Worm (Caenorhabditis elegans) whole organism, L1 larva: ENCODE data around the gene erd-2.2.

Experiments
- Y116A8C.19 ChIP-seq: sonication (generic microtip); optimal IDR thresholded peaks from 2 replicates; lab custom pipeline; 2016; ENCODE audit warnings: missing compliant biosample characterization, missing genetic modification characterization, borderline replicate concordance
- blmp-1 ChIP-seq: fragments of 150-350 bp; optimal IDR thresholded peaks from 2 replicates; lab custom pipeline; 2014; ENCODE audit warnings: missing biosample characterization, missing genetic modification characterization
- ceh-63 ChIP-seq: fragments of 200-800 bp; sonication (Bioruptor generic); optimal IDR thresholded peaks from 2 replicates; lab custom pipeline; 2018; ENCODE audit warnings: mild to moderate bottlenecking, missing genetic modification characterization, missing compliant biosample characterization
- ceh-8 ChIP-seq: fragments of 200-800 bp; sonication (Bioruptor generic); optimal IDR thresholded peaks from 2 replicates; lab custom pipeline; 2018; ENCODE audit warnings: mild to moderate bottlenecking, missing genetic modification characterization, moderate library complexity, missing compliant biosample characterization
- ceh-90 ChIP-seq: sonication (generic microtip); optimal IDR thresholded peaks from 2 replicates; lab custom pipeline; 2016; ENCODE audit warnings: missing genetic modification characterization, missing compliant biosample characterization
- dpl-1 ChIP-seq, 3 experiments: fragments of 150-350 bp in 2 of 3; sonication (generic microtip) in 1 of 3; optimal IDR thresholded peaks; 2 replicates each; lab custom pipeline; 2014 to 2017; ENCODE audit warnings: missing biosample characterization in 3 of 3, missing genetic modification characterization in 3 of 3, missing genetic modification reagents in 3 of 3
- efl-1 ChIP-seq, 4 experiments: fragments of 150-350 bp; optimal IDR thresholded peaks in 3 of 4; peaks in 1 of 4; 1 replicate in 1 of 4; 2 replicates in 3 of 4; lab custom pipeline; 2014; ENCODE audit warnings: missing biosample characterization in 2 of 4, missing genetic modification characterization in 2 of 4, missing genetic modification reagents in 2 of 4
- egl-13 ChIP-seq: sonication (generic microtip); optimal IDR thresholded peaks from 2 replicates; lab custom pipeline; 2016; ENCODE audit warnings: missing genotype, missing genetic modification reagents, missing genetic modification characterization, missing compliant biosample characterization
- elt-2 ChIP-seq: sonication (generic microtip); optimal IDR thresholded peaks from 2 replicates; lab custom pipeline; 2016; ENCODE audit warnings: missing genetic modification characterization, mild to moderate bottlenecking, inconsistent platforms, missing compliant biosample characterization, missing genetic modification reagents
- fkh-10 ChIP-seq: sonication (generic microtip); optimal IDR thresholded peaks from 2 replicates; lab custom pipeline; 2017; ENCODE audit warnings: missing biosample characterization, missing genetic modification reagents, missing genetic modification characterization
- hpl-2 ChIP-seq: fragments of 150-350 bp; optimal IDR thresholded peaks from 2 replicates; lab custom pipeline; 2014; ENCODE audit warnings: missing biosample characterization, missing genetic modification reagents, missing genetic modification characterization
- isw-1 ChIP-seq: fragments of 200-800 bp; sonication (Bioruptor generic); IDR thresholded peaks from 2 replicates; pipeline ENCODE4 v1.3.6; 2022; ENCODE audit warnings: missing genetic modification characterization, missing compliant biosample characterization
- lin-14 ChIP-seq: fragments of 200-800 bp; sonication (Bioruptor generic); optimal IDR thresholded peaks from 2 replicates; lab custom pipeline; 2018; ENCODE audit warnings: mild to moderate bottlenecking, missing genetic modification characterization, moderate library complexity, missing compliant biosample characterization
- lin-35 ChIP-seq, 2 experiments: fragments of 150-350 bp; optimal IDR thresholded peaks; 2 replicates each; lab custom pipeline; 2014; ENCODE audit warnings: missing biosample characterization in 2 of 2, missing genetic modification characterization in 2 of 2, missing genetic modification reagents in 2 of 2
- lsy-2 ChIP-seq, 2 experiments: fragments of 150-350 bp; optimal IDR thresholded peaks; 2 replicates each; lab custom pipeline; 2014; ENCODE audit warnings: missing biosample characterization in 2 of 2, missing genetic modification characterization in 2 of 2
- mab-9 ChIP-seq: fragments of 200-800 bp; sonication (Bioruptor generic); IDR thresholded peaks from 2 replicates; pipeline ENCODE4 v1.3.6; 2022; ENCODE audit warnings: missing genetic modification reagents, missing genetic modification characterization, missing compliant biosample characterization
- mep-1 ChIP-seq: fragments of 150-350 bp; optimal IDR thresholded peaks from 2 replicates; lab custom pipeline; 2014; ENCODE audit warnings: missing biosample characterization, missing genetic modification characterization
- nhr-11 ChIP-seq: fragments of 150-350 bp; optimal IDR thresholded peaks from 2 replicates; lab custom pipeline; 2014; ENCODE audit warnings: missing biosample characterization, missing genetic modification characterization
- nhr-20 ChIP-seq: sonication (generic microtip); optimal IDR thresholded peaks from 2 replicates; lab custom pipeline; 2016; ENCODE audit warnings: mild to moderate bottlenecking, missing genetic modification characterization, missing compliant biosample characterization
- nhr-237 ChIP-seq: fragments of 150-350 bp; optimal IDR thresholded peaks from 2 replicates; lab custom pipeline; 2014; ENCODE audit warnings: missing biosample characterization, missing genetic modification characterization
- nhr-28 ChIP-seq: fragments of 150-350 bp; optimal IDR thresholded peaks from 2 replicates; lab custom pipeline; 2014; ENCODE audit warnings: missing biosample characterization, missing genetic modification characterization
- nhr-77 ChIP-seq: fragments of 150-350 bp; optimal IDR thresholded peaks from 2 replicates; lab custom pipeline; 2014; ENCODE audit warnings: missing biosample characterization, missing genetic modification characterization
- nhr-85 ChIP-seq: sonication (generic microtip); peaks from one replicate; lab custom pipeline; 2016; ENCODE audit warnings: missing genetic modification characterization, inconsistent platforms, missing compliant biosample characterization
- pag-3 ChIP-seq: sonication (generic microtip); optimal IDR thresholded peaks from 2 replicates; lab custom pipeline; 2017; ENCODE audit warnings: missing genetic modification characterization, mild to moderate bottlenecking, missing compliant biosample characterization, antibody characterized with exemption, borderline replicate concordance; ENCODE audit not compliant: insufficient read depth
- pqm-1 ChIP-seq: sonication (generic microtip); optimal IDR thresholded peaks from 3 replicates; lab custom pipeline; 2017; ENCODE audit warnings: missing biosample characterization, missing genetic modification characterization
- sox-4 ChIP-seq: sonication (generic microtip); optimal IDR thresholded peaks from 2 replicates; lab custom pipeline; 2016; ENCODE audit warnings: missing genetic modification characterization, missing compliant biosample characterization
- sptf-1 ChIP-seq: fragments of 150-350 bp; optimal IDR thresholded peaks from 2 replicates; lab custom pipeline; 2014; ENCODE audit warnings: missing biosample characterization, missing genetic modification characterization
- swsn-7 ChIP-seq: sonication (generic microtip); optimal IDR thresholded peaks from 2 replicates; lab custom pipeline; 2016; ENCODE audit warnings: missing genetic modification characterization, missing compliant biosample characterization
- tbx-2 ChIP-seq: sonication (generic microtip); optimal IDR thresholded peaks from 2 replicates; lab custom pipeline; 2016; ENCODE audit warnings: missing genetic modification characterization, missing compliant biosample characterization
- tlp-1 ChIP-seq: fragments of 150-350 bp; optimal IDR thresholded peaks from 2 replicates; lab custom pipeline; 2014; ENCODE audit warnings: missing biosample characterization, missing genetic modification characterization
- unc-30 ChIP-seq: sonication (generic microtip); optimal IDR thresholded peaks from 2 replicates; lab custom pipeline; 2017; ENCODE audit warnings: missing biosample characterization, missing genetic modification characterization
- xbp-1 ChIP-seq: sonication (generic microtip); optimal IDR thresholded peaks from 2 replicates; lab custom pipeline; 2016; ENCODE audit warnings: missing genetic modification characterization, missing compliant biosample characterization
- zip-4 ChIP-seq: fragments of 200-800 bp; sonication (Bioruptor generic); optimal IDR thresholded peaks from 2 replicates; lab custom pipeline; 2018; ENCODE audit warnings: mild to moderate bottlenecking, missing genetic modification characterization, moderate library complexity, missing compliant biosample characterization
- ztf-11 ChIP-seq, 2 experiments: sonication (generic microtip); optimal IDR thresholded peaks; 2 replicates each; lab custom pipeline; 2016 to 2017; ENCODE audit warnings: missing genetic modification characterization in 2 of 2, missing biosample characterization in 1 of 2, missing compliant biosample characterization in 1 of 2
- ztf-4 ChIP-seq: fragments of 150-350 bp; optimal IDR thresholded peaks from 2 replicates; lab custom pipeline; 2014; ENCODE audit warnings: missing biosample characterization, missing genetic modification characterization

erd-2.2 gene

ce11 chrIII:5906749-5907148 is at the start of gene erd-2.2:
TSS of gene erd-2.2 (plus strand) at chrIII:5907049.
- TF ChIP-seq blmp-1 (tag; lab: Kevin White, UChicago): peak; percentile 30
- peak; percentile 43 for TF ChIP-seq nhr-85 (tag; lab: Kevin White, UChicago)
- TF ChIP-seq efl-1 (optimal IDR thresholded peaks at IDR 0.05; lab: Kevin White, UChicago): no peak
- peak in 1 of 2 experiments; percentile 31 for TF ChIP-seq efl-1 (GFP tag; optimal IDR thresholded peaks at IDR 0.05 in 1 of 2; lab: Kevin White, UChicago)
- TF ChIP-seq lin-35 (GFP tag; optimal IDR thresholded peaks at IDR 0.05; lab: Kevin White, UChicago): no peak
- TF ChIP-seq unc-30 (tag; lab: Kevin White, UChicago): no peak

ce11 chrIII:5859008-5859407 is 47.8 kb upstream of the erd-2.2 start, which contains the start of gene dpf-4:
TSS of gene dpf-4 (plus strand) at chrIII:5859308.
- no peak for TF ChIP-seq efl-1 (optimal IDR thresholded peaks at IDR 0.05; lab: Kevin White, UChicago)
- peak in 1 of 2 experiments; percentile 75 for TF ChIP-seq efl-1 (GFP tag; optimal IDR thresholded peaks at IDR 0.05 in 1 of 2; lab: Kevin White, UChicago)
- no peak for TF ChIP-seq hpl-2 (GFP tag; lab: Kevin White, UChicago)

- peak; percentile 62 for TF ChIP-seq blmp-1 (tag; lab: Kevin White, UChicago)
- TF ChIP-seq tlp-1 (tag; lab: Kevin White, UChicago): peak; percentile 25
- no peak for TF ChIP-seq efl-1 (optimal IDR thresholded peaks at IDR 0.05; lab: Kevin White, UChicago)
- TF ChIP-seq efl-1 (GFP tag; optimal IDR thresholded peaks at IDR 0.05 in 1 of 2; lab: Kevin White, UChicago): no peak
- peak in 1 of 2 experiments; percentile 25 for TF ChIP-seq lin-35 (GFP tag; optimal IDR thresholded peaks at IDR 0.05; lab: Kevin White, UChicago)
- TF ChIP-seq elt-2 (tag; lab: Kevin White, UChicago): peak; percentile 78
- no peak for TF ChIP-seq unc-30 (tag; lab: Kevin White, UChicago)
- peak; percentile 36 for TF ChIP-seq pqm-1
Measured at ce11 chrIII:5863774-5864173, 43.1 kb upstream of the erd-2.2 start, which contains the start of gene dnpp-1. TSS of gene dnpp-1 (minus strand) at chrIII:5863803.

DNA sequence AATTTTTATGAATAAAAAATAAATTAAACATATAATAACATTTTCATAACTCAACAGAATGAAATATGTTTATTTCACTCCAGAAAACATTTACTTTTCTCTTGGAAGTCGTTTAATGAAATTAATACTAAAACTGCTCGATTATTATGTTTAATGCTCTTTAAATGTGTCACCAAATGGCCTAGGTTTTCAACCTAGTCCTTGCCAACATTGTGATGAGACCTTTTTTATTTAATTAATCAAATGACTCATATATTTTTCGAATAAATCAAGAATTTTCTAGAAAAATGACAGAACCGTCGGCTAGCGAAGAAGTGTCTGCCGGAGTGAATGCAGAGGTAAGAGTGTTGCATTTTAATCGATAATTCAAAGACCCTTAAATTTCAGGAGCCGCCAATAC is 42.6 kb upstream of the erd-2.2 start, which contains the start of gene rabn-5:
TSS of gene rabn-5 (plus strand) at position 284 of the 400 bp plus-strand sequence.
- no peak for TF ChIP-seq tbx-2 (tag; lab: Kevin White, UChicago)
- TF ChIP-seq mab-9 (GFP tag; lab: Robert Waterston, UW): no peak
- TF ChIP-seq unc-30 (tag; lab: Kevin White, UChicago): no peak
- TF ChIP-seq lsy-2 (tag; optimal IDR thresholded peaks at IDR 0.05; lab: Kevin White, UChicago): peak in 1 of 2 experiments; percentile 2
- peak; percentile 13 to 19 for TF ChIP-seq efl-1 (optimal IDR thresholded peaks at IDR 0.05; lab: Kevin White, UChicago)
- TF ChIP-seq efl-1 (GFP tag; optimal IDR thresholded peaks at IDR 0.05 in 1 of 2; lab: Kevin White, UChicago): peak in 1 of 2 experiments; percentile 51
- peak; percentile 16 for TF ChIP-seq mep-1 (tag; lab: Kevin White, UChicago)
- TF ChIP-seq Y116A8C.19 (tag; lab: Kevin White, UChicago): no peak
- no peak for TF ChIP-seq fkh-10 (GFP tag; lab: Kevin White, UChicago)
- no peak for TF ChIP-seq isw-1 (GFP tag; lab: Robert Waterston, UW)
- TF ChIP-seq ceh-63 (GFP tag; lab: Kevin White, UChicago): no peak
- TF ChIP-seq nhr-20 (tag; lab: Kevin White, UChicago): no peak
- TF ChIP-seq dpl-1 (GFP tag; optimal IDR thresholded peaks at IDR 0.05; lab: Kevin White, UChicago): peak in 1 of 3 experiments; percentile 59

DNA sequence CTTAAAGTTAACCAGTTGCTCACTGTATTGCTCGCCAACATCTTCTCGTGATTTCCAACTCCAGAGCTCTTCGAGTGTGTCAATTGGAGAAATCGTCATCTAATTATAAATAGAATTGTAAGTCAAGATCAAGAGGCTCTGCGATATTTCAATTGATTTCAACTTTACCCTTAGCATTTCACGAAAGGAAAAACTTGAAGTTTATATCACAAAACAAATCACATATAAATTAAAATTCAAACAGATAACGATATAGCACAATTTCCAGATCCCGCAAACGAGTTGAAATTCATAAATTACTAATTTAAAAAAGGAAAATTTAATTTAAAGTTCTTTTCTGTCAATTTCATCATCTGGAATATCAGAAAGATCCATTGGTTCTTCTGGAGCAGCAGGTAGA is 38.4 kb upstream of the erd-2.2 start, which contains the start of gene eng-1:
TSS of gene eng-1 (minus strand) at position 101 of the 400 bp plus-strand sequence.
- no peak for TF ChIP-seq nhr-11 (tag; lab: Kevin White, UChicago)
- TF ChIP-seq nhr-77: no peak
- TF ChIP-seq ceh-90 (tag; lab: Kevin White, UChicago): no peak
- no peak for TF ChIP-seq ztf-4 (tag; lab: Kevin White, UChicago)
- no peak for TF ChIP-seq swsn-7 (tag; lab: Kevin White, UChicago)
- TF ChIP-seq nhr-237 (tag; lab: Kevin White, UChicago): no peak
- no peak for TF ChIP-seq lin-14 (GFP tag; lab: Kevin White, UChicago)
- no peak for TF ChIP-seq zip-4
- TF ChIP-seq ztf-11 (tag; optimal IDR thresholded peaks at IDR 0.05; lab: Kevin White, UChicago): no peak
- TF ChIP-seq xbp-1: no peak
- TF ChIP-seq sptf-1 (tag; lab: Kevin White, UChicago): no peak
- no peak for TF ChIP-seq lsy-2 (tag; optimal IDR thresholded peaks at IDR 0.05; lab: Kevin White, UChicago)
- no peak for TF ChIP-seq nhr-28 (tag; lab: Kevin White, UChicago)
- TF ChIP-seq sox-4 (tag; lab: Kevin White, UChicago): no peak
- TF ChIP-seq ceh-8: no peak
- no peak for TF ChIP-seq lin-35 (GFP tag; optimal IDR thresholded peaks at IDR 0.05; lab: Kevin White, UChicago)
- TF ChIP-seq pag-3 (tag; lab: Kevin White, UChicago): no peak
- no peak for TF ChIP-seq fkh-10 (GFP tag; lab: Kevin White, UChicago)
- no peak for TF ChIP-seq egl-13 (tag; lab: Kevin White, UChicago)
